Worm (Caenorhabditis elegans) whole organism, L2 larva: ENCODE data around the gene F10G7.5.

Experiments
- ZK546.5 ChIP-seq: sonication (generic microtip); optimal IDR thresholded peaks from 2 replicates; lab custom pipeline; 2017; ENCODE audit warnings: missing biosample characterization, missing genetic modification characterization
- alr-1 ChIP-seq: fragments of 150-350 bp; optimal IDR thresholded peaks from 2 replicates; lab custom pipeline; 2014; ENCODE audit warnings: missing biosample characterization, missing genetic modification characterization
- egl-27 ChIP-seq: sonication (generic microtip); optimal IDR thresholded peaks from 3 replicates; lab custom pipeline; 2017; ENCODE audit warnings: missing biosample characterization, missing genetic modification reagents, missing genetic modification characterization
- elt-3 ChIP-seq: sonication (generic microtip); optimal IDR thresholded peaks from 2 replicates; lab custom pipeline; 2017; ENCODE audit warnings: missing biosample characterization, missing genetic modification characterization
- nhr-11 ChIP-seq: fragments of 150-350 bp; optimal IDR thresholded peaks from 2 replicates; lab custom pipeline; 2014; ENCODE audit warnings: missing biosample characterization, missing genetic modification characterization
- nhr-237 ChIP-seq: fragments of 150-350 bp; optimal IDR thresholded peaks from 2 replicates; lab custom pipeline; 2014; ENCODE audit warnings: missing biosample characterization, missing genetic modification characterization
- sma-9 ChIP-seq, 2 experiments: fragments of 150-350 bp in 1 of 2; sonication (generic microtip) in 1 of 2; optimal IDR thresholded peaks; 2 replicates each; lab custom pipeline; 2014 to 2016; ENCODE audit warnings: missing genetic modification characterization in 2 of 2, mild to moderate bottlenecking in 1 of 2, missing biosample characterization in 1 of 2, missing compliant biosample characterization in 1 of 2, missing genetic modification reagents in 1 of 2, moderate library complexity in 1 of 2
- unc-39 ChIP-seq: fragments of 150-350 bp; optimal IDR thresholded peaks from 2 replicates; lab custom pipeline; 2014; ENCODE audit warnings: missing biosample characterization, missing genetic modification characterization
- unc-62 ChIP-seq: fragments of 150-350 bp; optimal IDR thresholded peaks from 2 replicates; lab custom pipeline; 2014; ENCODE audit warnings: missing biosample characterization, missing genetic modification reagents, missing genetic modification characterization
- ztf-11 ChIP-seq: sonication (generic microtip); optimal IDR thresholded peaks from 2 replicates; lab custom pipeline; 2017; ENCODE audit warnings: missing biosample characterization, missing genetic modification characterization
- ztf-4 ChIP-seq: fragments of 150-350 bp; optimal IDR thresholded peaks from 2 replicates; lab custom pipeline; 2014; ENCODE audit warnings: missing biosample characterization, missing genetic modification characterization

ce11 chrII:4686941-4687340, 6.3 kb upstream of the F10G7.5 start, which contains the start of gene sre-39:
- no peak for TF ChIP-seq nhr-11 (tag; lab: Kevin White, UChicago)
- no peak for TF ChIP-seq alr-1 (tag; lab: Kevin White, UChicago)
- no peak for TF ChIP-seq ztf-11 (tag; lab: Kevin White, UChicago)
- no peak for TF ChIP-seq nhr-237 (tag; lab: Kevin White, UChicago)
- TF ChIP-seq elt-3 (tag; lab: Kevin White, UChicago), result no peak
- no peak for TF ChIP-seq unc-39 (tag; lab: Kevin White, UChicago)
- TF ChIP-seq egl-27 (tag; lab: Kevin White, UChicago), result no peak
- no peak for TF ChIP-seq ztf-4
- TF ChIP-seq ZK546.5 (tag; lab: Kevin White, UChicago), result no peak
- no peak for TF ChIP-seq unc-62 (GFP tag; lab: Kevin White, UChicago)
- TF ChIP-seq sma-9 (GFP tag; optimal IDR thresholded peaks at IDR 0.05; lab: Kevin White, UChicago), result no peak
- no peak for TF ChIP-seq sma-9 (tag; optimal IDR thresholded peaks at IDR 0.05; lab: Kevin White, UChicago)
